Worm (Caenorhabditis elegans) whole organism, midembryonic: ENCODE results near the gene fbxc-29.

Source experiments
- flt-1 ChIP-seq: fragments of 200-800 bp; sonication (Bioruptor generic); IDR thresholded peaks from 2 replicates; pipeline ENCODE4 v1.3.6; 2022; ENCODE audit warnings: missing genetic modification characterization, missing compliant biosample characterization
- ztf-29 ChIP-seq: fragments of 200-800 bp; sonication (Bioruptor generic); IDR thresholded peaks from 2 replicates; pipeline ENCODE4 v1.3.6; 2022; ENCODE audit warnings: missing genetic modification reagents, missing genetic modification characterization, missing compliant biosample characterization

DNA sequence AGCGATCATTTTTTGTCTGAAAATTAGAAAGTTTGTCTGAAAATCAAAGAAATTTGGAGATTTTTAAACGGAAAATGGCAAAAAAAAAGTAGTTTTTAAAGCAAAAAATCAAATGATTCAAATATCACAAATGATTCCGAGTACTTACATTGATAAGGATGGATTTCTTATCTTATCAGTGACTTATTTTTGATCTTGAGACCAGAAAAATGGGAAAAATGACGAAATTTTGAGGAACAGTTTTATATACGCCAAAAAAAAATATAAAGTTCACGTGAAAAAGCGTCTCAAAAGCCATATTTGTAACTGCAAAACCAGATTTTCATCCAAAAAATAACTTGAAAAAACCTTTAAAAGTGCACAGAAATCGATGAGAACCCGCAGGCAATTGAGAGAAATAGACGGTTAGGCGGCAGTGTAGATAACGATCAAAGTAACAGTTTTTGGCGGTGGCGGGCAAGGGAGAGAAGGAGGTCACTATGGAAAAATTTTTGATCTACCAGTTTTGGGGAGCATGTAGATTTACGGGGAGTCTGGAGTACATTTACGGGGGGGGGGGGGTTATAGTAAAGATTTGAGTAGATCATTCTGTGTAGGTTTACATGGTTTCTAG lies 15.1 kb upstream of the fbxc-29 start, which contains the start of gene T07D3.9:
- TF ChIP-seq flt-1 (GFP tag; lab: Robert Waterston, UW), result no peak
- no peak for TF ChIP-seq ztf-29 (GFP tag; lab: Robert Waterston, UW)
